Fruit fly (Drosophila melanogaster): Measurements from ENCODE around the gene Osi23.
A peak's percentile ranks its signal among the peaks of the same experiment; 100 is the strongest.

The Osi23 gene

dm6 chr3R:30465775-30466494 is 21.1 kb upstream of the Osi23 start, which contains the start of gene PH4alphaEFB (continued):
- 0 out of 3 replicates have a peak, but pooled peaks have one; percentile 22 for TF ChIP-seq Opbp (GFP tag; IDR thresholded peaks at IDR 0.05; ENCODE audit: partially characterized antibody)
- no peak for TF ChIP-seq CG10274 (GFP tag; optimal IDR thresholded peaks at IDR 0.05)
- peak; percentile 22; the same call in 1 of the 4 replicates for TF ChIP-seq Dll (GFP tag; IDR thresholded peaks at IDR 0.05; ENCODE audit: partially characterized antibody)
- TF ChIP-seq CG3163 (GFP tag; optimal IDR thresholded peaks at IDR 0.05): peak; percentile 99
- TF ChIP-seq HLH4C (GFP tag; IDR thresholded peaks at IDR 0.05; ENCODE audit: partially characterized antibody): 0 out of 3 replicates have a peak, but pooled peaks have one; percentile 37
- TF ChIP-seq shn (GFP tag; optimal IDR thresholded peaks at IDR 0.05): no peak
- peak; percentile 85 for TF ChIP-seq Dp (GFP tag; optimal IDR thresholded peaks at IDR 0.05)
- no peak for TF ChIP-seq bab2 (GFP tag; optimal IDR thresholded peaks at IDR 0.05)
- peak; percentile 54; the same call in 2 of the 3 replicates for TF ChIP-seq zen2 (GFP tag; IDR thresholded peaks at IDR 0.05; ENCODE audit: partially characterized antibody)
- TF ChIP-seq kni (GFP tag; optimal IDR thresholded peaks at IDR 0.05): peak; percentile 3
- no peak for TF ChIP-seq ems (GFP tag; optimal IDR thresholded peaks at IDR 0.05)
- peak; percentile 68; the same call in 2 of the 3 replicates for TF ChIP-seq ci (GFP tag; IDR thresholded peaks at IDR 0.05)
- peak; percentile 8 for TF ChIP-seq CG7987 (GFP tag; optimal IDR thresholded peaks at IDR 0.05)
- TF ChIP-seq CG18599 (GFP tag; optimal IDR thresholded peaks at IDR 0.05): no peak
- TF ChIP-seq ewg (GFP tag; optimal IDR thresholded peaks at IDR 0.05): peak; percentile 76
- peak; percentile 33 for TF ChIP-seq CG2712 (tag; optimal IDR thresholded peaks at IDR 0.05)
- TF ChIP-seq CTCF (GFP tag; optimal IDR thresholded peaks at IDR 0.05): peak; percentile 1
- no peak for TF ChIP-seq rib (GFP tag; IDR thresholded peaks at IDR 0.05)
- TF ChIP-seq sd (tag; optimal IDR thresholded peaks at IDR 0.05): peak; percentile 57
- peak; percentile 7 for TF ChIP-seq CG33557 (GFP tag; optimal IDR thresholded peaks at IDR 0.05)
- peak; percentile 7 for TF ChIP-seq B-H2 (GFP tag; optimal IDR thresholded peaks at IDR 0.05)
- TF ChIP-seq onecut (GFP tag; IDR thresholded peaks at IDR 0.05): peak; percentile 29; the same call in 1 of the 2 replicates
- TF ChIP-seq YL-1 (GFP tag; optimal IDR thresholded peaks at IDR 0.05): peak; percentile 27
- no peak; the same call in 1 of the 2 replicates for TF ChIP-seq unc-4 (GFP tag; IDR thresholded peaks at IDR 0.05; ENCODE audit: partially characterized antibody)
- TF ChIP-seq esg (GFP tag; conservative IDR thresholded peaks at IDR 0.05): no peak
- peak in 1 of 3 experiments; percentile 56 for TF ChIP-seq Stat92E (GFP tag; optimal IDR thresholded peaks at IDR 0.05)
- peak; percentile 25 for TF ChIP-seq CG17829 (tag; optimal IDR thresholded peaks at IDR 0.05)
- TF ChIP-seq scrt (GFP tag; optimal IDR thresholded peaks at IDR 0.05): peak; percentile 84
- peak; percentile 57 for TF ChIP-seq nom (GFP tag; optimal IDR thresholded peaks at IDR 0.05)
- no peak for TF ChIP-seq CG7928 (GFP tag; optimal IDR thresholded peaks at IDR 0.05)
- TF ChIP-seq D (optimal IDR thresholded peaks at IDR 0.05): no peak
- TF ChIP-seq D (GFP tag; optimal IDR thresholded peaks at IDR 0.05): no peak
- TF ChIP-seq Nf-YC (tag; optimal IDR thresholded peaks at IDR 0.05): peak; percentile 34
- no peak for TF ChIP-seq fd102C (GFP tag; optimal IDR thresholded peaks at IDR 0.05)
- peak; percentile 65 for TF ChIP-seq pros (GFP tag; optimal IDR thresholded peaks at IDR 0.05)
- no peak for TF ChIP-seq hkb (optimal IDR thresholded peaks at IDR 0.05)
- peak; percentile 34; the same call in 1 of the 2 replicates for TF ChIP-seq hkb (GFP tag; IDR thresholded peaks at IDR 0.05)
- TF ChIP-seq gfzf (GFP tag; optimal IDR thresholded peaks at IDR 0.05): peak; percentile 33

dm6 chr3R:30464244-30464643 is 19.4 kb upstream of the Osi23 start:
- no peak for TF ChIP-seq CG4424 (GFP tag; optimal IDR thresholded peaks at IDR 0.05)
- no peak for TF ChIP-seq cad (GFP tag; optimal IDR thresholded peaks at IDR 0.05)
- TF ChIP-seq CG18011 (GFP tag; optimal IDR thresholded peaks at IDR 0.05): peak; percentile 91

Data from whole organism, embryonic.